Fruit fly (Drosophila melanogaster) whole organism, embryonic: ENCODE data around the gene CG8379.

Experiments used
- CG11456 ChIP-seq: fragments of 200-800 bp; sonication (Bioruptor generic); IDR thresholded peaks from 3 replicates; pipeline ENCODE4 v1.3.6; 2022; ENCODE audit warnings: missing biosample characterization, missing genetic modification characterization
- CG11723 ChIP-seq: fragments of 200-800 bp; sonication (Bioruptor generic); optimal IDR thresholded peaks from 2 replicates; lab custom pipeline; 2017; ENCODE audit warnings: missing biosample characterization, mild to moderate bottlenecking, missing genetic modification characterization
- CG12104 ChIP-seq: fragments of 200-800 bp; sonication (Bioruptor generic); optimal IDR thresholded peaks from 3 replicates; lab custom pipeline; 2016; ENCODE audit warnings: missing biosample characterization, missing genetic modification characterization
- CG12769 ChIP-seq: fragments of 200-800 bp; sonication (Bioruptor generic); optimal IDR thresholded peaks from 2 replicates; lab custom pipeline; 2019; ENCODE audit warnings: missing biosample characterization, mild to moderate bottlenecking, missing genetic modification characterization, moderate library complexity
- CG12942 ChIP-seq: fragments of 200-800 bp; sonication (Bioruptor generic); optimal IDR thresholded peaks from 3 replicates; lab custom pipeline; 2016; ENCODE audit warnings: missing biosample characterization, missing genetic modification characterization
- CG17385 ChIP-seq: fragments of 200-800 bp; sonication (Bioruptor generic); optimal IDR thresholded peaks from 3 replicates; lab custom pipeline; 2018; ENCODE audit warnings: missing biosample characterization, mild to moderate bottlenecking, missing genetic modification characterization
- CG2875 ChIP-seq: fragments of 200-800 bp; sonication (Bioruptor generic); optimal IDR thresholded peaks from 2 replicates; lab custom pipeline; 2017; ENCODE audit warnings: missing biosample characterization, mild to moderate bottlenecking, missing genetic modification characterization, missing genetic modification reagents
- CG34224 ChIP-seq: fragments of 200-800 bp; sonication (Bioruptor generic); IDR thresholded peaks from 3 replicates; pipeline ENCODE4 v1.3.6; 2022; ENCODE audit warnings: missing biosample characterization, missing genetic modification characterization; ENCODE audit not compliant: partially characterized antibody
- CG3726 ChIP-seq: fragments of 200-800 bp; sonication (Bioruptor generic); IDR thresholded peaks from 3 replicates; pipeline ENCODE4, ENCODE4 v1.3.6; 2022; ENCODE audit warnings: missing biosample characterization, missing genetic modification characterization
- CG3995 ChIP-seq: fragments of 200-800 bp; sonication (Bioruptor generic); optimal IDR thresholded peaks from 3 replicates; lab custom pipeline; 2016; ENCODE audit warnings: missing biosample characterization, missing genetic modification characterization
- CG4282 ChIP-seq: fragments of 200-800 bp; sonication (Bioruptor generic); optimal IDR thresholded peaks from 2 replicates; lab custom pipeline; 2016; ENCODE audit warnings: missing biosample characterization, missing genetic modification characterization
- CG4617 ChIP-seq: fragments of 200-800 bp; sonication (Bioruptor generic); optimal IDR thresholded peaks from 3 replicates; lab custom pipeline; 2016; ENCODE audit warnings: missing biosample characterization, missing genetic modification characterization, borderline replicate concordance
- CG4730 ChIP-seq: fragments of 200-800 bp; sonication (Bioruptor generic); IDR thresholded peaks from 2 replicates; pipeline ENCODE4 v1.3.6; 2022; ENCODE audit warnings: missing biosample characterization, missing genetic modification characterization
- CG6683 ChIP-seq: fragments of 200-800 bp; sonication (Bioruptor generic); optimal IDR thresholded peaks from 2 replicates; lab custom pipeline; 2017; ENCODE audit warnings: missing biosample characterization, mild to moderate bottlenecking, missing genetic modification characterization, missing genetic modification reagents
- CG9817 ChIP-seq: fragments of 200-800 bp; sonication (Bioruptor generic); optimal IDR thresholded peaks from 2 replicates; lab custom pipeline; 2018; ENCODE audit warnings: missing biosample characterization, mild to moderate bottlenecking, missing genetic modification characterization, moderate library complexity
- Dip2 ChIP-seq: fragments of 200-800 bp; sonication (Bioruptor generic); IDR thresholded peaks from 2 replicates; pipeline ENCODE4 v1.3.6; 2022; ENCODE audit warnings: missing biosample characterization, missing genetic modification characterization
- Doc2 ChIP-seq: fragments of 200-800 bp; sonication (Bioruptor generic); IDR thresholded peaks from 2 replicates; pipeline ENCODE4 v1.3.6; 2022; ENCODE audit warnings: missing biosample characterization, missing genetic modification characterization
- Doc3 ChIP-seq: fragments of 200-800 bp; sonication (Bioruptor generic); IDR thresholded peaks from 3 replicates; pipeline ENCODE4 v1.3.6; 2022; ENCODE audit warnings: missing biosample characterization, missing genetic modification characterization; ENCODE audit not compliant: partially characterized antibody
- Eip74EF ChIP-seq, 2 experiments: fragments of 200-800 bp in 1 of 2; fragments of >200 bp in 1 of 2; sonication (Bioruptor generic) in 1 of 2; optimal IDR thresholded peaks; 2 replicates each; lab custom pipeline; 2017 to 2019; ENCODE audit warnings: missing biosample characterization in 2 of 2, missing genetic modification characterization in 2 of 2, mild to moderate bottlenecking in 1 of 2, moderate library complexity in 1 of 2
- Med ChIP-seq: fragments of 200-800 bp; sonication (Bioruptor generic); peaks from one replicate; lab custom pipeline; 2016; ENCODE audit warnings: missing biosample characterization, missing genetic modification characterization, mild to moderate bottlenecking, inconsistent platforms, moderate library complexity
- Nf-YA ChIP-seq: fragments of 200-800 bp; sonication (Bioruptor generic); IDR thresholded peaks from 2 replicates; pipeline ENCODE4 v1.3.6; 2022; ENCODE audit warnings: missing biosample characterization, missing genetic modification characterization
- Nf-YB ChIP-seq: fragments of 200-800 bp; sonication (Bioruptor generic); optimal IDR thresholded peaks from 3 replicates; lab custom pipeline; 2019; ENCODE audit warnings: missing biosample characterization, mild to moderate bottlenecking, missing genetic modification characterization, moderate library complexity
- Oaz ChIP-seq: fragments of 200-800 bp; sonication (Bioruptor generic); IDR thresholded peaks from 2 replicates; pipeline ENCODE4 v1.3.6; 2022; ENCODE audit warnings: missing biosample characterization, missing genetic modification characterization
- Side ChIP-seq: fragments of 200-800 bp; sonication (Bioruptor generic); optimal IDR thresholded peaks from 2 replicates; lab custom pipeline; 2016; ENCODE audit warnings: missing biosample characterization, missing genetic modification characterization
- Sox100B ChIP-seq: fragments of 200-800 bp; sonication (Bioruptor generic); optimal IDR thresholded peaks from 3 replicates; lab custom pipeline; 2018; ENCODE audit warnings: missing biosample characterization, mild to moderate bottlenecking, missing genetic modification characterization
- TFAM ChIP-seq: fragments of 200-800 bp; sonication (Bioruptor generic); optimal IDR thresholded peaks from 2 replicates; lab custom pipeline; 2017; ENCODE audit warnings: missing biosample characterization, missing genetic modification characterization, inconsistent platforms
- Taf1 ChIP-seq: fragments of 200-800 bp; sonication (Bioruptor generic); IDR thresholded peaks from 2 replicates; pipeline ENCODE4 v1.3.6; 2022; ENCODE audit warnings: missing biosample characterization, missing genetic modification characterization
- bcd ChIP-seq: fragments of 200-800 bp; sonication (Bioruptor generic); optimal IDR thresholded peaks from 2 replicates; lab custom pipeline; 2017; ENCODE audit warnings: missing biosample characterization, mild to moderate bottlenecking, missing genetic modification characterization
- bigmax ChIP-seq: fragments of 200-800 bp; sonication (Bioruptor generic); optimal IDR thresholded peaks from 2 replicates; lab custom pipeline; 2018; ENCODE audit warnings: missing biosample characterization, mild to moderate bottlenecking, missing genetic modification characterization
- corto ChIP-seq: fragments of 200-800 bp; sonication (Bioruptor generic); optimal IDR thresholded peaks from 2 replicates; lab custom pipeline; 2016; ENCODE audit warnings: missing biosample characterization, mild to moderate bottlenecking, missing genetic modification characterization, moderate library complexity
- dm ChIP-seq: fragments of 200-800 bp; sonication (Bioruptor generic); optimal IDR thresholded peaks from 3 replicates; lab custom pipeline; 2016; ENCODE audit warnings: missing biosample characterization, missing genetic modification characterization
- dmrt99B ChIP-seq: fragments of 200-800 bp; sonication (Bioruptor generic); optimal IDR thresholded peaks from 2 replicates; lab custom pipeline; 2018; ENCODE audit warnings: missing biosample characterization, mild to moderate bottlenecking, missing genetic modification characterization, moderate library complexity
- dpn ChIP-seq, 2 experiments: fragments of 200-800 bp; sonication (Bioruptor generic); optimal IDR thresholded peaks; 3 replicates each; lab custom pipeline; 2016; ENCODE audit warnings: missing biosample characterization in 2 of 2, missing genetic modification characterization in 2 of 2
- emc ChIP-seq: fragments of 200-800 bp; sonication (Bioruptor generic); optimal IDR thresholded peaks from 2 replicates; lab custom pipeline; 2016; ENCODE audit warnings: missing biosample characterization, missing genetic modification characterization
- esg ChIP-seq: fragments of 200-800 bp; sonication (Bioruptor generic); conservative IDR thresholded peaks from 2 replicates; pipeline ENCODE4 v1.3.6; 2022; ENCODE audit warnings: missing biosample characterization, missing genetic modification characterization
- fd102C ChIP-seq: fragments of 200-800 bp; sonication (Bioruptor generic); optimal IDR thresholded peaks from 2 replicates; lab custom pipeline; 2018; ENCODE audit warnings: missing biosample characterization, mild to moderate bottlenecking, missing genetic modification characterization, moderate library complexity
- fd96Cb ChIP-seq: fragments of 200-800 bp; sonication (Bioruptor generic); optimal IDR thresholded peaks from 2 replicates; lab custom pipeline; 2018; ENCODE audit warnings: missing biosample characterization, mild to moderate bottlenecking, missing genetic modification characterization, moderate library complexity
- gt ChIP-seq: fragments of 200-800 bp; sonication (Bioruptor generic); IDR thresholded peaks from 2 replicates; pipeline ENCODE4 v1.3.6; 2022; ENCODE audit warnings: missing biosample characterization, missing genetic modification characterization
- ham ChIP-seq: fragments of 200-800 bp; sonication (Bioruptor generic); IDR thresholded peaks from 2 replicates; pipeline ENCODE4 v1.3.6; 2022; ENCODE audit warnings: missing biosample characterization, missing genetic modification characterization
- lilli ChIP-seq: fragments of 200-800 bp; sonication (Bioruptor generic); optimal IDR thresholded peaks from 3 replicates; lab custom pipeline; 2016; ENCODE audit warnings: missing biosample characterization, missing genetic modification characterization
- lmd ChIP-seq: fragments of 200-800 bp; sonication (Bioruptor generic); IDR thresholded peaks from 2 replicates; pipeline ENCODE4 v1.3.6; 2022; ENCODE audit warnings: missing biosample characterization, missing genetic modification characterization
- maf-S ChIP-seq: fragments of 200-800 bp; sonication (Bioruptor generic); optimal IDR thresholded peaks from 2 replicates; lab custom pipeline; 2016; ENCODE audit warnings: missing biosample characterization, missing genetic modification characterization
- nau ChIP-seq: fragments of 200-800 bp; sonication (Bioruptor generic); optimal IDR thresholded peaks from 3 replicates; lab custom pipeline; 2017; ENCODE audit warnings: missing biosample characterization, mild to moderate bottlenecking, missing genetic modification characterization, missing genetic modification reagents
- prd ChIP-seq, 3 experiments: fragments of >200 bp in 2 of 3; fragments of 200-800 bp in 1 of 3; sonication (Bioruptor generic) in 1 of 3; optimal IDR thresholded peaks in 2 of 3; IDR thresholded peaks in 1 of 3; 2 replicates in 2 of 3; 3 replicates in 1 of 3; pipeline versions ENCODE4 v1.3.6 to Lab custom; 2017 to 2022; ENCODE audit warnings: missing biosample characterization in 1 of 3, missing genetic modification characterization in 1 of 3
- sens ChIP-seq: fragments of 200-800 bp; sonication (Bioruptor generic); peaks from one replicate; lab custom pipeline; 2016; ENCODE audit warnings: missing biosample characterization, missing genetic modification characterization
- sens-2 ChIP-seq: fragments of 200-800 bp; sonication (Bioruptor generic); IDR thresholded peaks from 2 replicates; pipeline ENCODE4 v1.3.6; 2022; ENCODE audit warnings: missing biosample characterization, missing genetic modification characterization
- sna ChIP-seq: fragments of 200-800 bp; sonication (Bioruptor generic); IDR thresholded peaks from 2 replicates; pipeline ENCODE4 v1.3.6; 2022; ENCODE audit warnings: missing biosample characterization, missing genetic modification characterization; ENCODE audit not compliant: partially characterized antibody
- stwl ChIP-seq: fragments of 200-800 bp; sonication (Bioruptor generic); optimal IDR thresholded peaks from 3 replicates; lab custom pipeline; 2018; ENCODE audit warnings: missing biosample characterization, mild to moderate bottlenecking, missing genetic modification characterization, moderate library complexity
- trh ChIP-seq: fragments of 200-800 bp; sonication (Bioruptor generic); optimal IDR thresholded peaks from 2 replicates; lab custom pipeline; 2016; ENCODE audit warnings: missing biosample characterization, missing genetic modification characterization
- vnd ChIP-seq: fragments of 200-800 bp; sonication (Bioruptor generic); IDR thresholded peaks from 3 replicates; pipeline ENCODE4 v1.3.6; 2022; ENCODE audit warnings: missing biosample characterization, missing genetic modification characterization; ENCODE audit not compliant: partially characterized antibody

CG8379 gene

DNA sequence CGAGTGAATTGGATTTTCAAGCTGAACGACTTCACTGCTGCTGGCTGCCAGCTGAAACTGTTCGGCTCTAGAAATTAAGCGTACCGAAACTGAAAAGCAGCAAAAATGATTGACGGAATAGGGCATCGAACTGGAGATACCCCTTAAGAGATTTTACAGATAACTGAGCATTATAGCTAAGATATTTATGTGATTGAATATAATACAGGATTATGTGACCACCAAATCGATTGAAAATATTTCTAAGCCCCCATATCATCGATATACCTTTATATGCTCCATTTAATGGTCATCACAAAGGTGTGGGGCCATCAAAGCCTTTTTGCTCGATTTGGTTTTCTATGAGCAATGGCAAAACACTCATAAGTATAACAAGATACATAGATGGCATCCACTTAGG lies 39.4 kb upstream of the CG8379 start (continued):
- no peak for TF ChIP-seq emc (GFP tag; lab: Kevin White, UChicago)
- peak; percentile 58 for TF ChIP-seq esg (GFP tag; lab: Robert Waterston, UW)
- TF ChIP-seq bigmax (GFP tag; lab: Kevin White, UChicago) = no peak
- TF ChIP-seq nau (GFP tag; lab: Kevin White, UChicago) = no peak
- no peak for TF ChIP-seq Nf-YA (GFP tag; lab: Robert Waterston, UW)
- TF ChIP-seq sens (GFP tag; lab: Kevin White, UChicago) = peak; percentile 84
- no peak for TF ChIP-seq dpn (GFP tag; optimal IDR thresholded peaks at IDR 0.05; lab: Kevin White, UChicago)
- no peak for TF ChIP-seq Eip74EF (GFP tag; optimal IDR thresholded peaks at IDR 0.05; lab: Kevin White, UChicago)
- TF ChIP-seq CG3726 (GFP tag; lab: Robert Waterston, UW) = no peak
- peak; percentile 38 for TF ChIP-seq bcd (GFP tag; lab: Kevin White, UChicago)
- no peak for TF ChIP-seq TFAM
- TF ChIP-seq trh (GFP tag; lab: Kevin White, UChicago) = no peak
- no peak for TF ChIP-seq Med
- TF ChIP-seq maf-S = no peak
- TF ChIP-seq CG34224 (GFP tag; lab: Robert Waterston, UW) = no peak
- peak; percentile 56 for TF ChIP-seq CG9817 (tag; lab: Kevin White, UChicago)
- no peak for TF ChIP-seq prd (optimal IDR thresholded peaks at IDR 0.05; lab: Kevin White, UChicago)
- TF ChIP-seq prd (GFP tag; IDR thresholded peaks at IDR 0.05; lab: Robert Waterston, UW) = peak; percentile 63
- TF ChIP-seq ham (GFP tag; lab: Robert Waterston, UW) = no peak
- TF ChIP-seq fd96Cb (tag; lab: Kevin White, UChicago) = no peak
- TF ChIP-seq CG3995 (GFP tag; lab: Kevin White, UChicago) = no peak
- no peak for TF ChIP-seq CG12942 (GFP tag; lab: Kevin White, UChicago)
- no peak for TF ChIP-seq CG17385 (GFP tag; lab: Kevin White, UChicago)
- TF ChIP-seq Doc3 (GFP tag; lab: Robert Waterston, UW) = no peak
- no peak for TF ChIP-seq CG11723 (GFP tag; lab: Kevin White, UChicago)
- TF ChIP-seq sna (GFP tag; lab: Robert Waterston, UW) = no peak
- TF ChIP-seq CG6683 = no peak
- TF ChIP-seq lmd (GFP tag; lab: Robert Waterston, UW) = peak; percentile 67
- 0 out of 2 replicates have a peak, but pooled peaks have one; percentile 44 for TF ChIP-seq Taf1 (GFP tag; lab: Robert Waterston, UW)
- TF ChIP-seq Oaz (GFP tag; lab: Robert Waterston, UW) = peak; percentile 42; the same call in 1 of the 2 replicates
- TF ChIP-seq gt (GFP tag; lab: Robert Waterston, UW) = no peak
- peak; percentile 33 for TF ChIP-seq dm (GFP tag; lab: Kevin White, UChicago)
- no peak for TF ChIP-seq vnd (GFP tag; lab: Robert Waterston, UW)
- no peak for TF ChIP-seq CG4282
- TF ChIP-seq stwl = no peak
- TF ChIP-seq corto (GFP tag; lab: Kevin White, UChicago) = no peak
- no peak for TF ChIP-seq CG4617 (GFP tag; lab: Kevin White, UChicago)
- no peak for TF ChIP-seq Side (GFP tag; lab: Kevin White, UChicago)
- TF ChIP-seq CG12769 (tag; lab: Kevin White, UChicago) = no peak
- TF ChIP-seq Sox100B (GFP tag; lab: Kevin White, UChicago) = no peak
- TF ChIP-seq dmrt99B (tag; lab: Kevin White, UChicago) = no peak
- TF ChIP-seq fd102C (GFP tag; lab: Kevin White, UChicago) = no peak
- TF ChIP-seq sens-2 (GFP tag; lab: Robert Waterston, UW) = no peak
- no peak for TF ChIP-seq Dip2 (GFP tag; lab: Robert Waterston, UW)
- TF ChIP-seq CG11456 (GFP tag; lab: Robert Waterston, UW) = peak; percentile 70; the same call in 1 of the 3 replicates
- no peak for TF ChIP-seq lilli (GFP tag; lab: Kevin White, UChicago)
- no peak for TF ChIP-seq Nf-YB (GFP tag; lab: Kevin White, UChicago)
- TF ChIP-seq CG12104 (GFP tag; lab: Kevin White, UChicago) = no peak
- no peak for TF ChIP-seq Doc2 (GFP tag; lab: Robert Waterston, UW)
- TF ChIP-seq CG2875 (GFP tag; lab: Kevin White, UChicago) = no peak
- TF ChIP-seq CG4730 (GFP tag; lab: Robert Waterston, UW) = peak; percentile 37; the same call in 1 of the 2 replicates
